Fruit fly (Drosophila melanogaster): Measurements from ENCODE around the gene CG5382.

Gene CG5382

DNA sequence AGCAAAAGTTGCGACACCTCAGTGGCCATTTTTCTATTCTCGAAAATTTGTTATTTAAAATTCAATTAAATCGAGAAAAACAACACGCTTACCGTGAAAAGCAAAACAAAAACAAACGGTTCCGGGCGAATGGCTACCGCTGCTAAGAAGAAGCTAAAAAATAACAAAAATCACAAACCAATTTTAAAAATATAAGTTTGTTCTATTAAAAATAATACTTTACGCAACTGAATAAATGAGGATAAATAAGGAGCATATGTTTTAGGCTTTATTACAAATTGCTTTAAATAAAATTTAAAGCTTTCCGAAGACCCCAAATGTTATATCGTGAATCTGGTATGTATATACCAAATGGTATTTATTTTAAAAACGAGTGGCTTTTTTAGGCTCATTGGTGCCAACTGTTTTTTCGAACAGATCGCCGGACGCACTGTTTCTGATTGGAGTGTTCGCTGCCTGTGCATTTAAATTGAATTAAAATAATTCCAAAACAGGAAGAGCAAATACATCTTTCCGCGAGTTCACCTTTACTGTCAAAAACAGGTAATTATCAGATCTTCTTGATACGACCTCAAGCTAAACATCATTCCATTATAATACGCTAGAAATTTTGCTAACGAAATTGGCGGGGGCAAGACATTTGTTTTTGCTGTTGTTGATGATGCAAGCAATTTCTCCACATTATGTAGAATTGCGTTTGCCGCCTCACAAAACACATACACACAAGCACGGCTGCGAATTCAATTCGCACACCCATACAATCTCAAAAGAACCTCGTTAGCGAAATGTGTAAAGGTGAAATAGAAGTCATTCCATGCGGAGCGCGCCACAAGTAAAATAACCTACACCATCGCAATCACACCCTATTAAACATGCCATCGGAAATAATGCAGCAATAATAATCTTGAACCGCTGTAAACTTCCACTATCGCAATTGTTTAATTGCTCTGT is 1.6 kb upstream of the CG5382 start, which contains the start of the genes Polr3F and PyK:
Polr3F (minus strand) TSS at position 248 of the 951 bp plus-strand sequence.
PyK (plus strand) TSS at position 411 of the 951 bp plus-strand sequence.
- TF ChIP-seq psq (GFP tag; optimal IDR thresholded peaks at IDR 0.05) (no peak), CG9705 (GFP tag; optimal IDR thresholded peaks at IDR 0.05) (peak; percentile 12), lola (GFP tag; optimal IDR thresholded peaks at IDR 0.05) (no peak), CG32264 (GFP tag; optimal IDR thresholded peaks at IDR 0.05) (no peak), Sp1 (GFP tag; optimal IDR thresholded peaks at IDR 0.05) (peak; percentile 31), Hr83 (GFP tag; optimal IDR thresholded peaks at IDR 0.05; ENCODE audit: poor library complexity, severe bottlenecking) (no peak), Myc (optimal IDR thresholded peaks at IDR 0.05) (peak; percentile 0), Vsx2 (GFP tag; optimal IDR thresholded peaks at IDR 0.05; ENCODE audit: partially characterized antibody) (no peak), rgr (GFP tag; optimal IDR thresholded peaks at IDR 0.05) (peak; percentile 8), woc (GFP tag; optimal IDR thresholded peaks at IDR 0.05) (no peak), tai (GFP tag; optimal IDR thresholded peaks at IDR 0.05) (no peak), h (GFP tag; optimal IDR thresholded peaks at IDR 0.05) (peak; percentile 46), usp (GFP tag; optimal IDR thresholded peaks at IDR 0.05) (no peak), dl (GFP tag; optimal IDR thresholded peaks at IDR 0.05; ENCODE audit: insufficient read depth in 1 of 2, partially characterized antibody in 2 of 2) (no peak), CrebA (GFP tag; optimal IDR thresholded peaks at IDR 0.05; ENCODE audit: borderline replicate concordance) (no peak), GATAd (GFP tag; optimal IDR thresholded peaks at IDR 0.05) (no peak), fru (GFP tag; optimal IDR thresholded peaks at IDR 0.05) (no peak), Mio (GFP tag; optimal IDR thresholded peaks at IDR 0.05) (no peak), sv (GFP tag; optimal IDR thresholded peaks at IDR 0.05) (peak; percentile 50), br (GFP tag; optimal IDR thresholded peaks at IDR 0.05) (no peak), dmrt93B (GFP tag; optimal IDR thresholded peaks at IDR 0.05) (no peak), Rel (GFP tag; optimal IDR thresholded peaks at IDR 0.05) (no peak), Rel (tag; optimal IDR thresholded peaks at IDR 0.05) (peak; percentile 10), brk (GFP tag; optimal IDR thresholded peaks at IDR 0.05) (no peak), sage (GFP tag; optimal IDR thresholded peaks at IDR 0.05) (no peak), ey (GFP tag; optimal IDR thresholded peaks at IDR 0.05) (peak; percentile 28), jim (GFP tag; optimal IDR thresholded peaks at IDR 0.05) (no peak), Abd-B (GFP tag; optimal IDR thresholded peaks at IDR 0.05) (no peak), dsf (GFP tag; optimal IDR thresholded peaks at IDR 0.05; ENCODE audit: borderline replicate concordance) (peak; percentile 53), Jra (GFP tag; optimal IDR thresholded peaks at IDR 0.05) (peak; percentile 19), Hr78 (GFP tag; optimal IDR thresholded peaks at IDR 0.05) (no peak), OdsH (GFP tag; optimal IDR thresholded peaks at IDR 0.05) (peak; percentile 14), Hnf4 (GFP tag; optimal IDR thresholded peaks at IDR 0.05) (peak; percentile 37), pan (optimal IDR thresholded peaks at IDR 0.05) (no peak), Dfd (GFP tag; optimal IDR thresholded peaks at IDR 0.05) (no peak), foxo (GFP tag; optimal IDR thresholded peaks at IDR 0.05) (peak in 1 of 2 experiments; percentile 42), HLH106 (tag; optimal IDR thresholded peaks at IDR 0.05) (peak; percentile 28), Dif (GFP tag; optimal IDR thresholded peaks at IDR 0.05; ENCODE audit: partially characterized antibody) (no peak), N (GFP tag; optimal IDR thresholded peaks at IDR 0.05) (no peak)

DNA sequence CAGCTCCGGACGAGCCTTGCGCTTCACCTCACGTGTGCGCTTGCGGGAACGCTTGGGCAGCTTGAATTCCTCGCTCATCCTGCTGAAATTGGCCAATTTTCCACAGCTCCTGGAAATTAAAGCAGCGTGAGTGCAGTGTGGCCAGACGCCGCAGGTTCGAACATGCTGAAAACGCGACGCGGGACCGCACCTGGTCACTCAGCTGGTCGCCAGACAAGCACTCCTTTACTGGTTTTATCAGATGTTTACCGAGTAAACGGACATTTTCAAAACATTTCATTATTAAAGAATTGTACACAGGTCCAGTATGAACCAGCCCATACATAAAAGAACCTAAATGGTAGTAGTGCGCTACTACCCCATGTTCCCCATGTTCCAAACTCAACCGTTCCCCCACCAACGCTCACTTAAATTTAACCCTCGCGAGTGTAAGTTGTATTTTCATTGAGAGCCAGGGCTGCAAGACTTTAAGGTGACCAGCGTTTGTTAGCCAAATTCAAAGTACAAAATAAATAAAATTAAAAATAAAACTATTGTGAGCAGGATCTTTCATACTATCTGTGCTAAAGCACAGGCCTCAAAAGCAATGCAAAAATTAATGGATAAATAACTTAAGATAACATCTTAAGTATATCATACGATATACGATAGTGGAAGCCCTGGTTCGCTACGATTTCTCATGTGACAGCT is 3.4 kb downstream of the CG5382 start, which contains the start of the genes JMJD6, CG7071 and Muted:
JMJD6 (minus strand) TSS at position 154 of the 690 bp plus-strand sequence.
CG7071 (plus strand) TSS at position 403 of the 690 bp plus-strand sequence.
Muted (plus strand) TSS at position 403 of the 690 bp plus-strand sequence.
- TF ChIP-seq dsf (GFP tag; optimal IDR thresholded peaks at IDR 0.05; ENCODE audit: borderline replicate concordance): peak; percentile 92
- TF ChIP-seq CG32264 (GFP tag; optimal IDR thresholded peaks at IDR 0.05): peak; percentile 64
- no peak for TF ChIP-seq Dfd (GFP tag; optimal IDR thresholded peaks at IDR 0.05)
- no peak for TF ChIP-seq usp (GFP tag; optimal IDR thresholded peaks at IDR 0.05)
- peak; percentile 89 for TF ChIP-seq Sp1 (GFP tag; optimal IDR thresholded peaks at IDR 0.05)
- TF ChIP-seq Vsx2 (GFP tag; optimal IDR thresholded peaks at IDR 0.05; ENCODE audit: partially characterized antibody): no peak
- peak; percentile 68 for TF ChIP-seq Hr83 (GFP tag; optimal IDR thresholded peaks at IDR 0.05; ENCODE audit: poor library complexity, severe bottlenecking)
- peak; percentile 55 for TF ChIP-seq Myc (optimal IDR thresholded peaks at IDR 0.05)
- peak; percentile 87 for TF ChIP-seq HLH106 (tag; optimal IDR thresholded peaks at IDR 0.05)
- TF ChIP-seq CG9705 (GFP tag; optimal IDR thresholded peaks at IDR 0.05): peak; percentile 91
- TF ChIP-seq foxo (GFP tag; optimal IDR thresholded peaks at IDR 0.05): peak in 1 of 2 experiments; percentile 96
- peak; percentile 94 for TF ChIP-seq brk (GFP tag; optimal IDR thresholded peaks at IDR 0.05)
- no peak for TF ChIP-seq Rel (GFP tag; optimal IDR thresholded peaks at IDR 0.05)
- TF ChIP-seq Rel (tag; optimal IDR thresholded peaks at IDR 0.05): peak; percentile 58
- TF ChIP-seq sv (GFP tag; optimal IDR thresholded peaks at IDR 0.05): peak; percentile 91
- TF ChIP-seq woc (GFP tag; optimal IDR thresholded peaks at IDR 0.05): peak; percentile 75
- TF ChIP-seq rgr (GFP tag; optimal IDR thresholded peaks at IDR 0.05): peak; percentile 92
- no peak for TF ChIP-seq Hr78 (GFP tag; optimal IDR thresholded peaks at IDR 0.05)
- peak; percentile 84 for TF ChIP-seq psq (GFP tag; optimal IDR thresholded peaks at IDR 0.05)
- peak; percentile 91 for TF ChIP-seq OdsH (GFP tag; optimal IDR thresholded peaks at IDR 0.05)
- TF ChIP-seq Hnf4 (GFP tag; optimal IDR thresholded peaks at IDR 0.05): peak; percentile 95
- peak; percentile 94 for TF ChIP-seq h (GFP tag; optimal IDR thresholded peaks at IDR 0.05)
- TF ChIP-seq fru (GFP tag; optimal IDR thresholded peaks at IDR 0.05): peak; percentile 91
- TF ChIP-seq dl (GFP tag; optimal IDR thresholded peaks at IDR 0.05; ENCODE audit: insufficient read depth in 1 of 2, partially characterized antibody in 2 of 2): no peak
- TF ChIP-seq ey (GFP tag; optimal IDR thresholded peaks at IDR 0.05): peak; percentile 92
- peak; percentile 94 for TF ChIP-seq br (GFP tag; optimal IDR thresholded peaks at IDR 0.05)
- peak; percentile 77 for TF ChIP-seq dmrt93B (GFP tag; optimal IDR thresholded peaks at IDR 0.05)
- peak; percentile 91 for TF ChIP-seq Jra (GFP tag; optimal IDR thresholded peaks at IDR 0.05)
- TF ChIP-seq lola (GFP tag; optimal IDR thresholded peaks at IDR 0.05): no peak
- peak; percentile 18 for TF ChIP-seq Mio (GFP tag; optimal IDR thresholded peaks at IDR 0.05)
- peak; percentile 71 for TF ChIP-seq sage (GFP tag; optimal IDR thresholded peaks at IDR 0.05)
